Fruit fly (Drosophila melanogaster): ENCODE data around the gene lsn.

lsn gene

dm6 chr3R:21878473-21878872 lies 13.5 kb downstream of the lsn start, which contains the start of gene CG34148 (continued):
- no peak for TF ChIP-seq CG12071 (GFP tag; optimal IDR thresholded peaks at IDR 0.05)
- no peak for TF ChIP-seq Nf-YC (tag; optimal IDR thresholded peaks at IDR 0.05)
- TF ChIP-seq CG2202 (tag; optimal IDR thresholded peaks at IDR 0.05): no peak
- no peak for TF ChIP-seq Meics (GFP tag; optimal IDR thresholded peaks at IDR 0.05)
- no peak for TF ChIP-seq ERR (GFP tag; optimal IDR thresholded peaks at IDR 0.05)
- no peak for TF ChIP-seq CG4282 (GFP tag; optimal IDR thresholded peaks at IDR 0.05)

- TF ChIP-seq CG10147 (GFP tag; optimal IDR thresholded peaks at IDR 0.05): no peak
- TF ChIP-seq CG3281 (GFP tag; optimal IDR thresholded peaks at IDR 0.05): no peak
- no peak for TF ChIP-seq mam (GFP tag; optimal IDR thresholded peaks at IDR 0.05)
- no peak for TF ChIP-seq CG9817 (tag; optimal IDR thresholded peaks at IDR 0.05)
- no peak for TF ChIP-seq hth (optimal IDR thresholded peaks at IDR 0.05)
- no peak for TF ChIP-seq Ptx1 (GFP tag; IDR thresholded peaks at IDR 0.05)
- no peak for TF ChIP-seq Ravus (GFP tag; IDR thresholded peaks at IDR 0.05)
- no peak for TF ChIP-seq HLH54F (GFP tag; optimal IDR thresholded peaks at IDR 0.05)
- TF ChIP-seq ac (GFP tag; optimal IDR thresholded peaks at IDR 0.05): no peak
- no peak for TF ChIP-seq Adf1 (GFP tag; IDR thresholded peaks at IDR 0.05)
- no peak for TF ChIP-seq yki (optimal IDR thresholded peaks at IDR 0.05)
- no peak for TF ChIP-seq nerfin-2 (GFP tag; IDR thresholded peaks at IDR 0.05; ENCODE audit: partially characterized antibody)
- no peak for TF ChIP-seq CG17359 (tag; optimal IDR thresholded peaks at IDR 0.05)
These were observed 15.5 kb downstream of the lsn start, which contains the start of gene CG31465 for dm6 chr3R:21880510-21880909. TSS of gene CG31465 (plus strand) at chr3R:21880810.

- TF ChIP-seq CG31224 (GFP tag; IDR thresholded peaks at IDR 0.05) (no peak), ATbp (GFP tag; optimal IDR thresholded peaks at IDR 0.05) (no peak), ems (GFP tag; optimal IDR thresholded peaks at IDR 0.05) (no peak), Xbp1 (GFP tag; optimal IDR thresholded peaks at IDR 0.05) (no peak), Dad (GFP tag; optimal IDR thresholded peaks at IDR 0.05) (no peak), al (GFP tag; IDR thresholded peaks at IDR 0.05) (no peak), CG12219 (GFP tag; optimal IDR thresholded peaks at IDR 0.05) (no peak), Mes4 (GFP tag; optimal IDR thresholded peaks at IDR 0.05) (no peak), CG9215 (GFP tag; IDR thresholded peaks at IDR 0.05) (no peak)
These were observed 19.4 kb downstream of the lsn start, which contains the start of gene fit for dm6 chr3R:21884354-21884753. TSS of gene fit (minus strand) at chr3R:21884454.

dm6 chr3R:21885450-21885849 lies 20.5 kb downstream of the lsn start, which contains the start of gene CG17819:
TSS of gene CG17819 (minus strand) at chr3R:21885550.
- no peak for TF ChIP-seq Bgb (GFP tag; IDR thresholded peaks at IDR 0.05; ENCODE audit: partially characterized antibody)
- TF ChIP-seq Hr78 (GFP tag; optimal IDR thresholded peaks at IDR 0.05): no peak
- no peak for TF ChIP-seq dmrt11E (tag; optimal IDR thresholded peaks at IDR 0.05)
- no peak for TF ChIP-seq CG8359 (GFP tag; optimal IDR thresholded peaks at IDR 0.05; ENCODE audit: borderline replicate concordance)
- TF ChIP-seq cg (GFP tag; optimal IDR thresholded peaks at IDR 0.05): no peak
- no peak for TF ChIP-seq grn (GFP tag; optimal IDR thresholded peaks at IDR 0.05)
- TF ChIP-seq CG9727 (GFP tag; optimal IDR thresholded peaks at IDR 0.05): no peak
- TF ChIP-seq CG7271 (tag; optimal IDR thresholded peaks at IDR 0.05): no peak
